Fruit fly (Drosophila melanogaster) whole organism, embryonic: Measurements from ENCODE around the gene Gnmt.

Experiments used
- Adf1 ChIP-seq: fragments of 200-800 bp; sonication (Bioruptor generic); IDR thresholded peaks from 2 replicates; pipeline ENCODE4 v1.3.6; 2022; ENCODE audit warnings: missing biosample characterization, missing genetic modification characterization
- Asciz ChIP-seq: fragments of 200-800 bp; sonication (Bioruptor generic); optimal IDR thresholded peaks from 2 replicates; lab custom pipeline; 2017; ENCODE audit warnings: missing biosample characterization, mild to moderate bottlenecking, missing genetic modification characterization, missing genetic modification reagents
- CG10209 ChIP-seq: fragments of 200-800 bp; sonication (Bioruptor generic); optimal IDR thresholded peaks from 3 replicates; lab custom pipeline; 2017; ENCODE audit warnings: missing biosample characterization, mild to moderate bottlenecking, missing genetic modification characterization, missing genetic modification reagents
- CG1024 ChIP-seq: fragments of 200-800 bp; sonication (Bioruptor generic); IDR thresholded peaks from 2 replicates; pipeline ENCODE4 v1.3.6; 2022; ENCODE audit warnings: missing biosample characterization, missing genetic modification characterization
- CG10431 ChIP-seq: fragments of 200-800 bp; sonication (Bioruptor generic); optimal IDR thresholded peaks from 3 replicates; lab custom pipeline; 2018; ENCODE audit warnings: missing biosample characterization, mild to moderate bottlenecking, missing genetic modification characterization
- CG12071 ChIP-seq: fragments of 200-800 bp; sonication (Bioruptor generic); optimal IDR thresholded peaks from 3 replicates; lab custom pipeline; 2018; ENCODE audit warnings: missing biosample characterization, mild to moderate bottlenecking, missing genetic modification characterization
- CG12155 ChIP-seq: fragments of 200-800 bp; sonication (Bioruptor generic); optimal IDR thresholded peaks from 3 replicates; lab custom pipeline; 2016; ENCODE audit warnings: missing biosample characterization, missing genetic modification characterization
- CG12219 ChIP-seq: fragments of 200-800 bp; sonication (Bioruptor generic); optimal IDR thresholded peaks from 3 replicates; lab custom pipeline; 2018; ENCODE audit warnings: missing biosample characterization, mild to moderate bottlenecking, missing genetic modification characterization
- CG1233 ChIP-seq: fragments of 200-800 bp; sonication (Bioruptor generic); optimal IDR thresholded peaks from 4 replicates; lab custom pipeline; 2018; ENCODE audit warnings: missing biosample characterization, mild to moderate bottlenecking, missing genetic modification characterization
- CG12942 ChIP-seq: fragments of 200-800 bp; sonication (Bioruptor generic); optimal IDR thresholded peaks from 3 replicates; lab custom pipeline; 2016; ENCODE audit warnings: missing biosample characterization, missing genetic modification characterization
- CG13775 ChIP-seq: fragments of 200-800 bp; sonication (Bioruptor generic); optimal IDR thresholded peaks from 3 replicates; lab custom pipeline; 2017; ENCODE audit warnings: missing biosample characterization, mild to moderate bottlenecking, missing genetic modification characterization
- CG13894 ChIP-seq: fragments of 200-800 bp; sonication (Bioruptor generic); optimal IDR thresholded peaks from 3 replicates; lab custom pipeline; 2018; ENCODE audit warnings: missing biosample characterization, mild to moderate bottlenecking, missing genetic modification characterization, moderate library complexity
- CG17186 ChIP-seq: fragments of 200-800 bp; sonication (Bioruptor generic); optimal IDR thresholded peaks from 3 replicates; lab custom pipeline; 2017; ENCODE audit warnings: missing biosample characterization, missing genetic modification reagents, missing genetic modification characterization
- CG2129 ChIP-seq: fragments of 200-800 bp; sonication (Bioruptor generic); IDR thresholded peaks from 2 replicates; pipeline ENCODE4 v1.3.6; 2022; ENCODE audit warnings: missing biosample characterization, missing genetic modification characterization; ENCODE audit not compliant: partially characterized antibody
- CG2202 ChIP-seq: fragments of 200-800 bp; sonication (Bioruptor generic); optimal IDR thresholded peaks from 2 replicates; lab custom pipeline; 2018; ENCODE audit warnings: missing biosample characterization, mild to moderate bottlenecking, missing genetic modification characterization
- CG31365 ChIP-seq: fragments of 200-800 bp; sonication (Bioruptor generic); optimal IDR thresholded peaks from 2 replicates; lab custom pipeline; 2018; ENCODE audit warnings: missing biosample characterization, mild to moderate bottlenecking, missing genetic modification characterization
- CG31388 ChIP-seq: fragments of 200-800 bp; sonication (Bioruptor generic); optimal IDR thresholded peaks from 2 replicates; lab custom pipeline; 2016; ENCODE audit warnings: missing biosample characterization, missing genetic modification characterization
- CG32532 ChIP-seq: fragments of 200-800 bp; sonication (Bioruptor generic); IDR thresholded peaks from 2 replicates; pipeline ENCODE4 v1.3.6; 2022; ENCODE audit warnings: missing biosample characterization, missing genetic modification characterization
- CG4404 ChIP-seq: fragments of 200-800 bp; sonication (Bioruptor generic); IDR thresholded peaks from 2 replicates; pipeline ENCODE4 v1.3.6; 2022; ENCODE audit warnings: missing biosample characterization, missing genetic modification characterization
- CG5180 ChIP-seq: fragments of 200-800 bp; sonication (Bioruptor generic); optimal IDR thresholded peaks from 3 replicates; lab custom pipeline; 2017; ENCODE audit warnings: missing biosample characterization, missing genetic modification characterization, mild to moderate bottlenecking, moderate library complexity, missing genetic modification reagents
- CG7271 ChIP-seq: fragments of 200-800 bp; sonication (Bioruptor generic); optimal IDR thresholded peaks from 2 replicates; lab custom pipeline; 2018; ENCODE audit warnings: missing biosample characterization, mild to moderate bottlenecking, missing genetic modification characterization, moderate library complexity
- CG7372 ChIP-seq: fragments of 200-800 bp; sonication (Bioruptor generic); IDR thresholded peaks from 2 replicates; pipeline ENCODE4 v1.3.6; 2022; ENCODE audit warnings: missing biosample characterization, missing genetic modification characterization
- CG8089 ChIP-seq: fragments of 200-800 bp; sonication (Bioruptor generic); optimal IDR thresholded peaks from 3 replicates; lab custom pipeline; 2016; ENCODE audit warnings: missing biosample characterization, missing genetic modification characterization
- Dek ChIP-seq: fragments of 200-800 bp; sonication (Bioruptor generic); optimal IDR thresholded peaks from 3 replicates; lab custom pipeline; 2019; ENCODE audit warnings: missing biosample characterization, mild to moderate bottlenecking, missing genetic modification characterization, moderate library complexity
- Dref ChIP-seq: fragments of 200-800 bp; sonication (Bioruptor generic); IDR thresholded peaks from 2 replicates; pipeline ENCODE4 v1.3.6; 2022; ENCODE audit warnings: missing biosample characterization, missing genetic modification characterization
- HHEX ChIP-seq: fragments of 200-800 bp; sonication (Bioruptor generic); optimal IDR thresholded peaks from 3 replicates; lab custom pipeline; 2017; ENCODE audit warnings: missing biosample characterization, mild to moderate bottlenecking, missing genetic modification characterization, missing genetic modification reagents
- Lim3 ChIP-seq: fragments of 200-800 bp; sonication (Bioruptor generic); IDR thresholded peaks from 2 replicates; pipeline ENCODE4 v1.3.6; 2022; ENCODE audit warnings: missing biosample characterization, missing genetic modification characterization
- Pdp1 ChIP-seq, 2 experiments: fragments of 200-800 bp; sonication (Bioruptor generic); optimal IDR thresholded peaks; 3 replicates each; lab custom pipeline; 2016; ENCODE audit warnings: missing biosample characterization in 2 of 2, missing genetic modification characterization in 2 of 2, mild to moderate bottlenecking in 1 of 2, moderate library complexity in 1 of 2
- Poxn ChIP-seq: fragments of 200-800 bp; sonication (Bioruptor generic); IDR thresholded peaks from 2 replicates; pipeline ENCODE4 v1.3.6; 2022; ENCODE audit warnings: missing biosample characterization, missing genetic modification characterization
- Scr ChIP-seq: fragments of 200-800 bp; sonication (Bioruptor generic); IDR thresholded peaks from 2 replicates; pipeline ENCODE4 v1.3.6; 2022; ENCODE audit warnings: missing biosample characterization, missing genetic modification characterization; ENCODE audit not compliant: partially characterized antibody
- Sin3A ChIP-seq: fragments of >200 bp; optimal IDR thresholded peaks from 2 replicates; lab custom pipeline; 2018
- ap ChIP-seq: fragments of 200-800 bp; sonication (Bioruptor generic); IDR thresholded peaks from 2 replicates; pipeline ENCODE4 v1.3.6; 2022; ENCODE audit warnings: missing biosample characterization, missing genetic modification characterization
- br ChIP-seq: fragments of >200 bp; optimal IDR thresholded peaks from 2 replicates; lab custom pipeline; 2017
- cas ChIP-seq: fragments of 200-800 bp; sonication (Bioruptor generic); IDR thresholded peaks from 2 replicates; pipeline ENCODE4 v1.3.6; 2022; ENCODE audit warnings: missing biosample characterization, missing genetic modification characterization
- chif ChIP-seq, 2 experiments: fragments of 200-800 bp; sonication (Bioruptor generic); optimal IDR thresholded peaks; 3 replicates each; lab custom pipeline; 2016; ENCODE audit warnings: missing biosample characterization in 2 of 2, missing genetic modification characterization in 2 of 2
- gcm2 ChIP-seq: fragments of 200-800 bp; sonication (Bioruptor generic); optimal IDR thresholded peaks from 2 replicates; lab custom pipeline; 2016; ENCODE audit warnings: missing biosample characterization, missing genetic modification characterization
- grau ChIP-seq: fragments of 200-800 bp; optimal IDR thresholded peaks from 3 replicates; lab custom pipeline; 2019; ENCODE audit warnings: missing biosample characterization, mild to moderate bottlenecking, missing genetic modification characterization, moderate library complexity
- ken ChIP-seq: fragments of 200-800 bp; sonication (Bioruptor generic); IDR thresholded peaks from 3 replicates; pipeline ENCODE4 v1.3.6; 2022; ENCODE audit warnings: missing biosample characterization, missing genetic modification characterization
- mirr ChIP-seq: fragments of 200-800 bp; sonication (Bioruptor generic); optimal IDR thresholded peaks from 3 replicates; lab custom pipeline; 2018; ENCODE audit warnings: missing biosample characterization, mild to moderate bottlenecking, missing genetic modification characterization
- pb ChIP-seq: fragments of 200-800 bp; sonication (Bioruptor generic); optimal IDR thresholded peaks from 3 replicates; lab custom pipeline; 2016; ENCODE audit warnings: missing biosample characterization, missing genetic modification characterization
- psq ChIP-seq: fragments of 200-800 bp; sonication (Bioruptor generic); optimal IDR thresholded peaks from 2 replicates; lab custom pipeline; 2017; ENCODE audit warnings: missing biosample characterization, missing genetic modification characterization
- repo ChIP-seq: fragments of 200-800 bp; sonication (Bioruptor generic); optimal IDR thresholded peaks from 2 replicates; lab custom pipeline; 2016; ENCODE audit warnings: missing biosample characterization, missing genetic modification characterization
- schlank ChIP-seq: fragments of 200-800 bp; sonication (Bioruptor generic); optimal IDR thresholded peaks from 2 replicates; lab custom pipeline; 2018; ENCODE audit warnings: missing biosample characterization, mild to moderate bottlenecking, missing genetic modification characterization
- sens ChIP-seq: fragments of 200-800 bp; sonication (Bioruptor generic); peaks from one replicate; lab custom pipeline; 2016; ENCODE audit warnings: missing biosample characterization, missing genetic modification characterization
- sim ChIP-seq: fragments of 200-800 bp; sonication (Bioruptor generic); IDR thresholded peaks from 2 replicates; pipeline ENCODE4 v1.3.6; 2022; ENCODE audit warnings: missing biosample characterization, missing genetic modification characterization
- slbo ChIP-seq: fragments of 200-800 bp; sonication (Bioruptor generic); IDR thresholded peaks from 2 replicates; pipeline ENCODE4 v1.3.6; 2022; ENCODE audit warnings: missing biosample characterization, missing genetic modification characterization
- sqz ChIP-seq: fragments of 200-800 bp; sonication (Bioruptor generic); optimal IDR thresholded peaks from 3 replicates; lab custom pipeline; 2018; ENCODE audit warnings: missing biosample characterization, mild to moderate bottlenecking, missing genetic modification characterization
- stwl ChIP-seq: fragments of 200-800 bp; sonication (Bioruptor generic); optimal IDR thresholded peaks from 3 replicates; lab custom pipeline; 2018; ENCODE audit warnings: missing biosample characterization, mild to moderate bottlenecking, missing genetic modification characterization, moderate library complexity
- sug ChIP-seq: fragments of 200-800 bp; optimal IDR thresholded peaks from 2 replicates; lab custom pipeline; 2019; ENCODE audit warnings: missing biosample characterization, mild to moderate bottlenecking, missing genetic modification characterization, moderate library complexity
- tap ChIP-seq: fragments of 200-800 bp; optimal IDR thresholded peaks from 3 replicates; lab custom pipeline; 2019; ENCODE audit warnings: missing biosample characterization, mild to moderate bottlenecking, missing genetic modification characterization, moderate library complexity
- usp ChIP-seq: fragments of >200 bp; optimal IDR thresholded peaks from 2 replicates; lab custom pipeline; 2017; ENCODE audit warnings: missing biosample characterization, missing genetic modification characterization

Gnmt gene

DNA sequence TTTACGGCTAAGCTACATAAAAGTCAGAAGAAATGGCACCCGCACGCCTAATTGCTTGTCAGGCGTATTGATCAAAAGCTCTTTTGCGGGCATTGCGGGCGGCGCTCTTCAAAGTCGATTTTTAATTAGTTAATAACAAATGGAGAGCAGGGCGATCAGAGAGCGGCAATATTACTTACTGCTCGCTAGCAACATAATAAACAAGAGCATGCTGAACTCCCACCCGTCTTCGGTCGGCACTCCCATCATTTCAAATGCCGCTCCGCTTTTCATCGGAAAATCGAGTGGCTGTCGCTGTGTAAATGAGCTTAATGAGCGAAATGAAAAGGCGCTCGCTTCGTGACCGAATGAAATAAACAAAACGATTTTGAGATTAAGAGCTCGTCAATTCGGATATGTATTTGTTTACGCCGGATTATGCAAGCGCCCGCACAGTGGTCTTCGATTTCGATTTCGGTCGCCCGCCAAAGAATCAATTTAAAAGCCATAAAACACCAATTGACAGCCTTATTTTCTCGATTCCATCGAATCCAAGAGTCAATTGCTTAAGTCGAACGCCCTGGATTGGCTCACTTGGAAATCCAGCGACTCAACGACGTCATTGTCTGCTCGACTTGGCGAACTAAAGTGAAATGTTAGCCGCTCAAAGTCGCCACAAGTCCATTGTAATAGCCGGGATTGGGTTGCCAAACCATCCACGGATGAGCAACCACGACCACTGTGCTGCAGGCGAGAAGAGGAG is 20.7 kb upstream of the Gnmt start (continued):
- TF ChIP-seq CG2202 (tag; lab: Kevin White, UChicago) (no peak), CG12071 (GFP tag; lab: Kevin White, UChicago) (peak; percentile 75), CG17186 (GFP tag; lab: Kevin White, UChicago) (peak; percentile 63), CG1024 (GFP tag; lab: Robert Waterston, UW) (peak; percentile 45; the same call in 1 of the 2 replicates), Scr (no peak), CG1233 (GFP tag; lab: Kevin White, UChicago) (peak; percentile 63), sens (peak; percentile 93), CG31388 (GFP tag; lab: Kevin White, UChicago) (no peak), sim (GFP tag; lab: Robert Waterston, UW) (0 out of 2 replicates have a peak, but pooled peaks have one; percentile 55), psq (GFP tag; lab: Kevin White, UChicago) (peak; percentile 13), CG5180 (peak; percentile 72), HHEX (GFP tag; lab: Kevin White, UChicago) (peak; percentile 83), br (lab: Kevin White, UChicago) (no peak), CG13775 (GFP tag; lab: Kevin White, UChicago) (peak; percentile 76), CG31365 (tag; lab: Kevin White, UChicago) (peak; percentile 33), CG13894 (tag; lab: Kevin White, UChicago) (no peak), Dek (tag; lab: Kevin White, UChicago) (peak; percentile 65), Lim3 (GFP tag; lab: Robert Waterston, UW) (peak; percentile 67), CG10431 (GFP tag; lab: Kevin White, UChicago) (no peak), gcm2 (GFP tag; lab: Kevin White, UChicago) (peak; percentile 56), stwl (tag; lab: Kevin White, UChicago) (no peak), Asciz (GFP tag; lab: Kevin White, UChicago) (peak; percentile 84), CG7271 (tag; lab: Kevin White, UChicago) (no peak), usp (GFP tag; lab: Kevin White, UChicago) (no peak), Poxn (GFP tag; lab: Robert Waterston, UW) (peak; percentile 62), grau (tag; lab: Kevin White, UChicago) (peak; percentile 85), CG7372 (GFP tag; lab: Robert Waterston, UW) (peak; percentile 84), schlank (tag; lab: Kevin White, UChicago) (peak; percentile 26), Sin3A (lab: Kevin White, UChicago) (no peak), Adf1 (peak; percentile 27), pb (GFP tag; lab: Kevin White, UChicago) (peak; percentile 78), ken (GFP tag; lab: Robert Waterston, UW) (peak; percentile 79), CG32532 (GFP tag; lab: Robert Waterston, UW) (peak; percentile 77), cas (GFP tag; lab: Robert Waterston, UW) (no peak), mirr (GFP tag; lab: Kevin White, UChicago) (no peak), CG2129 (no peak), ap (GFP tag; lab: Robert Waterston, UW) (peak; percentile 78), CG10209 (GFP tag; lab: Kevin White, UChicago) (peak; percentile 86), CG12942 (peak; percentile 83), CG12155 (peak; percentile 57), slbo (GFP tag; lab: Robert Waterston, UW) (peak; percentile 82), tap (tag; lab: Kevin White, UChicago) (peak; percentile 77), repo (peak; percentile 66), CG12219 (peak; percentile 85), Dref (GFP tag; lab: Robert Waterston, UW) (no peak), CG4404 (peak; percentile 72), sqz (GFP tag; lab: Kevin White, UChicago) (no peak), chif (GFP tag; optimal IDR thresholded peaks at IDR 0.05; lab: Kevin White, UChicago) (peak; percentile 75 to 77), Pdp1 (GFP tag; optimal IDR thresholded peaks at IDR 0.05; lab: Kevin White, UChicago) (peak; percentile 81 to 99), sug (tag; lab: Kevin White, UChicago) (peak; percentile 63), CG8089 (GFP tag; lab: Kevin White, UChicago) (peak; percentile 69)
